Fruit fly (Drosophila melanogaster) whole organism, prepupa: ENCODE data around the gene Pcif1.

Experiments
- CG1621 ChIP-seq: fragments of 200-800 bp; sonication (Bioruptor generic); optimal IDR thresholded peaks from 3 replicates; lab custom pipeline; 2018; ENCODE audit warnings: missing biosample characterization, mild to moderate bottlenecking, missing genetic modification characterization
- CG3032 ChIP-seq: fragments of 200-800 bp; optimal IDR thresholded peaks from 2 replicates; lab custom pipeline; 2019; ENCODE audit warnings: missing biosample characterization, mild to moderate bottlenecking, missing genetic modification characterization, moderate library complexity
- CG34406 ChIP-seq: fragments of 200-800 bp; sonication (Bioruptor generic); optimal IDR thresholded peaks from 3 replicates; lab custom pipeline; 2016; ENCODE audit warnings: missing biosample characterization, missing genetic modification characterization
- CG3919 ChIP-seq: fragments of 200-800 bp; sonication (Bioruptor generic); optimal IDR thresholded peaks from 3 replicates; lab custom pipeline; 2016; ENCODE audit warnings: missing biosample characterization, missing genetic modification characterization
- CG4318 ChIP-seq: fragments of 200-800 bp; sonication (Bioruptor generic); optimal IDR thresholded peaks from 3 replicates; lab custom pipeline; 2017; ENCODE audit warnings: missing biosample characterization, mild to moderate bottlenecking, missing genetic modification characterization
- CG6276 ChIP-seq: fragments of 200-800 bp; sonication (Bioruptor generic); optimal IDR thresholded peaks from 2 replicates; lab custom pipeline; 2017; ENCODE audit warnings: missing biosample characterization, mild to moderate bottlenecking, missing genetic modification characterization
- CG6808 ChIP-seq: fragments of 200-800 bp; sonication (Bioruptor generic); optimal IDR thresholded peaks from 3 replicates; lab custom pipeline; 2017; ENCODE audit warnings: missing biosample characterization, missing genetic modification characterization, mild to moderate bottlenecking, moderate library complexity, missing genetic modification reagents
- CG7368 ChIP-seq: fragments of 200-800 bp; sonication (Bioruptor generic); optimal IDR thresholded peaks from 3 replicates; lab custom pipeline; 2016; ENCODE audit warnings: missing biosample characterization, missing genetic modification characterization
- CG8319 ChIP-seq: fragments of 200-800 bp; sonication (Bioruptor generic); optimal IDR thresholded peaks from 3 replicates; lab custom pipeline; 2016; ENCODE audit warnings: missing biosample characterization, missing genetic modification characterization
- CG8632 ChIP-seq: fragments of 200-800 bp; sonication (Bioruptor generic); optimal IDR thresholded peaks from 3 replicates; lab custom pipeline; 2016; ENCODE audit warnings: missing biosample characterization, missing genetic modification characterization
- Eip75B ChIP-seq: fragments of 200-800 bp; sonication (Bioruptor generic); optimal IDR thresholded peaks from 3 replicates; lab custom pipeline; 2016; ENCODE audit warnings: missing biosample characterization, missing genetic modification characterization
- Eip78C ChIP-seq: fragments of 200-800 bp; sonication (Bioruptor generic); peaks from one replicate; lab custom pipeline; 2016; ENCODE audit warnings: missing biosample characterization, missing genetic modification characterization
- Eip93F ChIP-seq: fragments of 200-800 bp; sonication (Bioruptor generic); optimal IDR thresholded peaks from 2 replicates; lab custom pipeline; 2016; ENCODE audit warnings: missing biosample characterization, mild to moderate bottlenecking, missing genetic modification characterization
- Ets21C ChIP-seq: fragments of 200-800 bp; sonication (Bioruptor generic); optimal IDR thresholded peaks from 3 replicates; lab custom pipeline; 2016; ENCODE audit warnings: missing biosample characterization, missing genetic modification characterization
- Ets96B ChIP-seq: fragments of 200-800 bp; optimal IDR thresholded peaks from 2 replicates; lab custom pipeline; 2019; ENCODE audit warnings: missing biosample characterization, mild to moderate bottlenecking, missing genetic modification characterization, moderate library complexity
- Gug ChIP-seq: fragments of 200-800 bp; sonication (Bioruptor generic); IDR thresholded peaks from 2 replicates; pipeline ENCODE4 v1.3.6; 2022; ENCODE audit warnings: missing biosample characterization, missing genetic modification characterization
- Hr4 ChIP-seq: fragments of 200-800 bp; sonication (Bioruptor generic); optimal IDR thresholded peaks from 3 replicates; lab custom pipeline; 2016; ENCODE audit warnings: missing biosample characterization, missing genetic modification characterization
- Lpt ChIP-seq: fragments of 200-800 bp; sonication (Bioruptor generic); optimal IDR thresholded peaks from 3 replicates; lab custom pipeline; 2016; ENCODE audit warnings: missing biosample characterization, missing genetic modification characterization
- Smox ChIP-seq: fragments of 200-800 bp; sonication (Bioruptor generic); optimal IDR thresholded peaks from 3 replicates; lab custom pipeline; 2016; ENCODE audit warnings: missing biosample characterization, missing genetic modification characterization
- Sox15 ChIP-seq: fragments of 200-800 bp; sonication (Bioruptor generic); optimal IDR thresholded peaks from 3 replicates; lab custom pipeline; 2016; ENCODE audit warnings: missing biosample characterization, missing genetic modification characterization
- acj6 ChIP-seq: fragments of 200-800 bp; sonication (Bioruptor generic); optimal IDR thresholded peaks from 3 replicates; lab custom pipeline; 2016; ENCODE audit warnings: missing biosample characterization, missing genetic modification characterization
- cyc ChIP-seq: fragments of 200-800 bp; sonication (Bioruptor generic); optimal IDR thresholded peaks from 3 replicates; lab custom pipeline; 2016; ENCODE audit warnings: missing biosample characterization, missing genetic modification characterization
- dac ChIP-seq: fragments of 200-800 bp; sonication (Bioruptor generic); optimal IDR thresholded peaks from 2 replicates; lab custom pipeline; 2017; ENCODE audit warnings: missing biosample characterization, mild to moderate bottlenecking, missing genetic modification characterization
- eg ChIP-seq: fragments of 200-800 bp; sonication (Bioruptor generic); IDR thresholded peaks from 3 replicates; pipeline ENCODE4 v1.3.6; 2022; ENCODE audit warnings: missing biosample characterization, missing genetic modification characterization
- fd59A ChIP-seq: fragments of 200-800 bp; sonication (Bioruptor generic); optimal IDR thresholded peaks from 2 replicates; lab custom pipeline; 2017; ENCODE audit warnings: missing biosample characterization, mild to moderate bottlenecking, missing genetic modification characterization, missing genetic modification reagents
- fkh ChIP-seq: fragments of 200-800 bp; sonication (Bioruptor generic); optimal IDR thresholded peaks from 3 replicates; lab custom pipeline; 2017; ENCODE audit warnings: missing biosample characterization, mild to moderate bottlenecking, missing genetic modification characterization, moderate library complexity
- lz ChIP-seq: fragments of 200-800 bp; sonication (Bioruptor generic); optimal IDR thresholded peaks from 3 replicates; lab custom pipeline; 2016; ENCODE audit warnings: missing biosample characterization, missing genetic modification characterization
- net ChIP-seq: fragments of 200-800 bp; sonication (Bioruptor generic); optimal IDR thresholded peaks from 3 replicates; lab custom pipeline; 2016; ENCODE audit warnings: missing biosample characterization, missing genetic modification characterization
- pdm3 ChIP-seq: fragments of 200-800 bp; sonication (Bioruptor generic); optimal IDR thresholded peaks from 3 replicates; lab custom pipeline; 2016; ENCODE audit warnings: missing biosample characterization, missing genetic modification characterization
- salr ChIP-seq, 2 experiments: fragments of 200-800 bp; sonication (Bioruptor generic); optimal IDR thresholded peaks; 3 replicates each; lab custom pipeline; 2016 to 2018; ENCODE audit warnings: missing biosample characterization in 2 of 2, missing genetic modification characterization in 2 of 2, mild to moderate bottlenecking in 1 of 2
- spab ChIP-seq: fragments of 200-800 bp; sonication (Bioruptor generic); optimal IDR thresholded peaks from 2 replicates; lab custom pipeline; 2017; ENCODE audit warnings: missing biosample characterization, mild to moderate bottlenecking, missing genetic modification characterization, missing genetic modification reagents
- svp ChIP-seq: fragments of 200-800 bp; sonication (Bioruptor generic); peaks from one replicate; lab custom pipeline; 2016; ENCODE audit warnings: missing biosample characterization, missing genetic modification characterization
- vri ChIP-seq: fragments of 200-800 bp; sonication (Bioruptor generic); optimal IDR thresholded peaks from 3 replicates; lab custom pipeline; 2016; ENCODE audit warnings: missing biosample characterization, mild to moderate bottlenecking, missing genetic modification characterization

Gene Pcif1

dm6 chr3L:20771001-20771890 lies 14.8 kb downstream of the Pcif1 start, which contains the start of the genes CG4042 and Pitslre (continued):
- TF ChIP-seq acj6 (GFP tag; lab: Kevin White, UChicago), result peak; percentile 66
- peak; percentile 47 for TF ChIP-seq CG3032 (tag; lab: Kevin White, UChicago)
- 0 out of 2 replicates have a peak, but pooled peaks have one; percentile 17 for TF ChIP-seq Gug (GFP tag; lab: Robert Waterston, UW)
- peak; percentile 29 for TF ChIP-seq cyc (GFP tag; lab: Kevin White, UChicago)
- peak; percentile 30 for TF ChIP-seq lz
- peak in 1 of 2 experiments; percentile 64 for TF ChIP-seq salr (GFP tag; optimal IDR thresholded peaks at IDR 0.05; lab: Kevin White, UChicago)
- no peak for TF ChIP-seq CG6808
- no peak for TF ChIP-seq CG8319 (GFP tag; lab: Kevin White, UChicago)
- TF ChIP-seq Lpt, result peak; percentile 1
- no peak for TF ChIP-seq CG6276 (GFP tag; lab: Kevin White, UChicago)
- peak; percentile 15 for TF ChIP-seq net (GFP tag; lab: Kevin White, UChicago)
- TF ChIP-seq pdm3 (GFP tag; lab: Kevin White, UChicago), result peak; percentile 41
- peak; percentile 36; the same call in 1 of the 3 replicates for TF ChIP-seq eg
- TF ChIP-seq spab (GFP tag; lab: Kevin White, UChicago), result no peak
- peak; percentile 57 for TF ChIP-seq CG34406 (GFP tag; lab: Kevin White, UChicago)
- no peak for TF ChIP-seq fd59A
- no peak for TF ChIP-seq svp
- TF ChIP-seq Eip75B (GFP tag; lab: Kevin White, UChicago), result peak; percentile 48
- peak; percentile 25 for TF ChIP-seq Sox15 (GFP tag; lab: Kevin White, UChicago)
- TF ChIP-seq Ets96B (tag; lab: Kevin White, UChicago), result peak; percentile 17
- TF ChIP-seq CG3919 (GFP tag; lab: Kevin White, UChicago), result peak; percentile 66
- TF ChIP-seq CG8632 (GFP tag; lab: Kevin White, UChicago), result peak; percentile 58
- TF ChIP-seq Ets21C (GFP tag; lab: Kevin White, UChicago), result peak; percentile 12

- TF ChIP-seq Eip78C (GFP tag; lab: Kevin White, UChicago), result peak; percentile 51
- TF ChIP-seq vri (GFP tag; lab: Kevin White, UChicago), result peak; percentile 27
- TF ChIP-seq Eip75B (GFP tag; lab: Kevin White, UChicago), result no peak
- peak; percentile 45 for TF ChIP-seq fkh (GFP tag; lab: Kevin White, UChicago)
- no peak for TF ChIP-seq CG7368 (GFP tag; lab: Kevin White, UChicago)
- TF ChIP-seq, all 60 proteins: peak for 3
These were observed 16.6 kb downstream of the Pcif1 start, which contains the start of the genes CG4074 and CG4186 for dm6 chr3L:20769350-20769749. CG4074 (minus strand) TSS chr3L:20769500. CG4186 (plus strand) TSS chr3L:20769586.

- no peak for TF ChIP-seq svp
These were observed 18.8 kb downstream of the Pcif1 start for dm6 chr3L:20767227-20767626.

- TF ChIP-seq cyc (GFP tag; lab: Kevin White, UChicago), result no peak
- TF ChIP-seq pdm3 (GFP tag; lab: Kevin White, UChicago), result no peak
- no peak for TF ChIP-seq CG1621 (tag; lab: Kevin White, UChicago)
- TF ChIP-seq Hr4 (GFP tag; lab: Kevin White, UChicago), result no peak
- TF ChIP-seq dac (GFP tag; lab: Kevin White, UChicago), result no peak
- TF ChIP-seq CG4318 (GFP tag; lab: Kevin White, UChicago), result no peak
- no peak for TF ChIP-seq net (GFP tag; lab: Kevin White, UChicago)
- TF ChIP-seq acj6 (GFP tag; lab: Kevin White, UChicago), result no peak
- no peak for TF ChIP-seq salr (GFP tag; optimal IDR thresholded peaks at IDR 0.05; lab: Kevin White, UChicago)
These were observed 24.5 kb downstream of the Pcif1 start for dm6 chr3L:20761482-20761881.

- TF ChIP-seq CG7368 (GFP tag; lab: Kevin White, UChicago) (no peak), Eip93F (GFP tag; lab: Kevin White, UChicago) (no peak), svp (no peak), Smox (GFP tag; lab: Kevin White, UChicago) (no peak)
These were observed 27.4 kb downstream of the Pcif1 start, which contains the start of gene CG43251 for dm6 chr3L:20758583-20758982. CG43251 (plus strand) TSS chr3L:20758883.
